Fruit fly (Drosophila melanogaster): ENCODE results near the gene ppk21.
A peak's percentile ranks its signal among the peaks of the same experiment; 100 is the strongest.

Gene ppk21

dm6 chr3R:29618515-29619157, 45.9 kb upstream of the ppk21 start, which contains the start of gene CG1907 (continued):
- peak; percentile 76 for TF ChIP-seq CG3995 (GFP tag; optimal IDR thresholded peaks at IDR 0.05)
- TF ChIP-seq sqz (GFP tag; optimal IDR thresholded peaks at IDR 0.05), result peak; percentile 96
- peak; percentile 97 for TF ChIP-seq CG1024 (GFP tag; IDR thresholded peaks at IDR 0.05)
- peak; percentile 60 for TF ChIP-seq CHES-1-like (GFP tag; optimal IDR thresholded peaks at IDR 0.05)
- TF ChIP-seq ato (GFP tag; IDR thresholded peaks at IDR 0.05; ENCODE audit: partially characterized antibody), result no peak
- TF ChIP-seq inv (GFP tag; IDR thresholded peaks at IDR 0.05; ENCODE audit: partially characterized antibody), result 0 out of 2 replicates have a peak, but pooled peaks have one; percentile 33
- peak; percentile 62 for TF ChIP-seq gcm2 (GFP tag; optimal IDR thresholded peaks at IDR 0.05)
- TF ChIP-seq Stat92E (GFP tag; optimal IDR thresholded peaks at IDR 0.05), result peak in 1 of 3 experiments; percentile 95
- peak; percentile 94 for TF ChIP-seq tio (GFP tag; optimal IDR thresholded peaks at IDR 0.05)
- TF ChIP-seq PHDP (tag; optimal IDR thresholded peaks at IDR 0.05), result peak; percentile 98
- peak; percentile 99 for TF ChIP-seq CG12659 (GFP tag; optimal IDR thresholded peaks at IDR 0.05)
- TF ChIP-seq CG16813 (GFP tag; IDR thresholded peaks at IDR 0.05; ENCODE audit: partially characterized antibody), result peak; percentile 29; the same call in 1 of the 3 replicates
- TF ChIP-seq pfk (GFP tag; optimal IDR thresholded peaks at IDR 0.05), result peak; percentile 68
- TF ChIP-seq Opbp (GFP tag; IDR thresholded peaks at IDR 0.05; ENCODE audit: partially characterized antibody), result 0 out of 3 replicates have a peak, but pooled peaks have one; percentile 17
- TF ChIP-seq zen2 (GFP tag; IDR thresholded peaks at IDR 0.05; ENCODE audit: partially characterized antibody), result no peak
- peak; percentile 95 for TF ChIP-seq CG8359 (GFP tag; optimal IDR thresholded peaks at IDR 0.05; ENCODE audit: borderline replicate concordance)
- TF ChIP-seq unpg (GFP tag; optimal IDR thresholded peaks at IDR 0.05), result peak; percentile 99
- TF ChIP-seq CG7963 (GFP tag; IDR thresholded peaks at IDR 0.05; ENCODE audit: partially characterized antibody), result no peak
- peak; percentile 97 for TF ChIP-seq CG30403 (GFP tag; optimal IDR thresholded peaks at IDR 0.05)
- TF ChIP-seq CG5953 (GFP tag; IDR thresholded peaks at IDR 0.05), result peak; percentile 97

- 0 out of 3 replicates have a peak, but pooled peaks have one; percentile 20 for TF ChIP-seq Dbx (GFP tag; IDR thresholded peaks at IDR 0.05)
- peak; percentile 65 for TF ChIP-seq lab (GFP tag; optimal IDR thresholded peaks at IDR 0.05)
- no peak for TF ChIP-seq CG1603 (tag; optimal IDR thresholded peaks at IDR 0.05)
- peak; percentile 4 for TF ChIP-seq CG12219 (GFP tag; optimal IDR thresholded peaks at IDR 0.05)
- TF ChIP-seq HLH3B (GFP tag; IDR thresholded peaks at IDR 0.05), result no peak
- TF ChIP-seq CG10543 (GFP tag; optimal IDR thresholded peaks at IDR 0.05), result peak; percentile 70
- TF ChIP-seq CG16815 (GFP tag; optimal IDR thresholded peaks at IDR 0.05), result no peak
- no peak for TF ChIP-seq CG11085 (GFP tag; IDR thresholded peaks at IDR 0.05)
- no peak for TF ChIP-seq CG9817 (tag; optimal IDR thresholded peaks at IDR 0.05)
- no peak for TF ChIP-seq CG11696 (GFP tag; IDR thresholded peaks at IDR 0.05)
- TF ChIP-seq CG17829 (tag; optimal IDR thresholded peaks at IDR 0.05), result no peak
- TF ChIP-seq Drgx (GFP tag; IDR thresholded peaks at IDR 0.05), result 0 out of 2 replicates have a peak, but pooled peaks have one; percentile 11
- TF ChIP-seq Vsx1 (GFP tag; optimal IDR thresholded peaks at IDR 0.05), result peak; percentile 16
- TF ChIP-seq nerfin-2 (GFP tag; IDR thresholded peaks at IDR 0.05; ENCODE audit: partially characterized antibody), result no peak
- TF ChIP-seq row (GFP tag; IDR thresholded peaks at IDR 0.05), result peak; percentile 51; the same call in 2 of the 3 replicates
- no peak for TF ChIP-seq Kr (GFP tag; optimal IDR thresholded peaks at IDR 0.05)
- no peak for TF ChIP-seq CG16813 (GFP tag; IDR thresholded peaks at IDR 0.05; ENCODE audit: partially characterized antibody)
- 0 out of 2 replicates have a peak, but pooled peaks have one; percentile 17 for TF ChIP-seq CG31224 (GFP tag; IDR thresholded peaks at IDR 0.05)
- peak; percentile 77; the same call in 1 of the 4 replicates for TF ChIP-seq chinmo (GFP tag; IDR thresholded peaks at IDR 0.05; ENCODE audit: partially characterized antibody)
- no peak for TF ChIP-seq BEAF-32 (GFP tag; optimal IDR thresholded peaks at IDR 0.05)
- TF ChIP-seq CG33557 (GFP tag; optimal IDR thresholded peaks at IDR 0.05), result no peak
- peak; percentile 26; the same call in 1 of the 2 replicates for TF ChIP-seq sens-2 (GFP tag; IDR thresholded peaks at IDR 0.05)
- no peak for TF ChIP-seq chif (GFP tag; optimal IDR thresholded peaks at IDR 0.05)
- no peak for TF ChIP-seq CG2129 (GFP tag; IDR thresholded peaks at IDR 0.05; ENCODE audit: partially characterized antibody)
- TF ChIP-seq CG8388 (GFP tag; optimal IDR thresholded peaks at IDR 0.05), result peak; percentile 81
- TF ChIP-seq CG7839 (tag; optimal IDR thresholded peaks at IDR 0.05), result peak; percentile 12
Observed at dm6 chr3R:29620712-29621479, 43.7 kb upstream of the ppk21 start.

All from whole organism, embryonic.